Worm (Caenorhabditis elegans) whole organism, L3 larva: Measurements from ENCODE around the gene C44C10.7.

Source experiments
- R02D3.7 ChIP-seq: fragments of 150-350 bp; optimal IDR thresholded peaks from 2 replicates; lab custom pipeline; 2014; ENCODE audit warnings: missing biosample characterization, missing genetic modification characterization
- ZK546.5 ChIP-seq: sonication (generic microtip); optimal IDR thresholded peaks from 2 replicates; lab custom pipeline; 2017; ENCODE audit warnings: missing biosample characterization, missing genetic modification characterization
- aly-2 ChIP-seq: fragments of 150-350 bp; optimal IDR thresholded peaks from 2 replicates; lab custom pipeline; 2014; ENCODE audit warnings: missing biosample characterization, missing genetic modification characterization
- ama-1 ChIP-seq: fragments of 150-350 bp; optimal IDR thresholded peaks from 2 replicates; lab custom pipeline; 2018
- ceh-16 ChIP-seq: sonication (generic microtip); optimal IDR thresholded peaks from 2 replicates; lab custom pipeline; 2017; ENCODE audit warnings: missing biosample characterization, missing genetic modification characterization
- ceh-82 ChIP-seq: fragments of 150-350 bp; optimal IDR thresholded peaks from 2 replicates; lab custom pipeline; 2014; ENCODE audit warnings: missing biosample characterization, missing genetic modification characterization
- ceh-9 ChIP-seq: sonication (generic microtip); optimal IDR thresholded peaks from 2 replicates; lab custom pipeline; 2018; ENCODE audit warnings: missing biosample characterization, missing genetic modification characterization
- daf-12 ChIP-seq: fragments of 150-350 bp; optimal IDR thresholded peaks from 2 replicates; lab custom pipeline; 2014; ENCODE audit warnings: missing biosample characterization, missing genetic modification reagents, missing genetic modification characterization
- egl-27 ChIP-seq: sonication (generic microtip); optimal IDR thresholded peaks from 4 replicates; lab custom pipeline; 2017; ENCODE audit warnings: missing biosample characterization, missing genetic modification reagents, missing genetic modification characterization
- egl-5 ChIP-seq: fragments of 150-350 bp; optimal IDR thresholded peaks from 2 replicates; lab custom pipeline; 2017; ENCODE audit warnings: missing biosample characterization, missing genetic modification reagents, missing genetic modification characterization, inconsistent platforms
- elt-1 ChIP-seq: fragments of 150-350 bp; optimal IDR thresholded peaks from 2 replicates; lab custom pipeline; 2014; ENCODE audit warnings: missing biosample characterization, missing genetic modification characterization
- elt-2 ChIP-seq: sonication (generic microtip); optimal IDR thresholded peaks from 2 replicates; lab custom pipeline; 2016; ENCODE audit warnings: missing genetic modification reagents, mild to moderate bottlenecking, missing genetic modification characterization, missing compliant biosample characterization
- eor-1 ChIP-seq, 2 experiments: fragments of 150-350 bp; optimal IDR thresholded peaks; 2 replicates each; lab custom pipeline; 2014 to 2018; ENCODE audit warnings: missing biosample characterization in 2 of 2, missing genetic modification characterization in 2 of 2
- fkh-10 ChIP-seq: sonication (generic microtip); optimal IDR thresholded peaks from 2 replicates; lab custom pipeline; 2017; ENCODE audit warnings: missing biosample characterization, missing genetic modification reagents, missing genetic modification characterization
- fkh-2 ChIP-seq: fragments of 150-350 bp; optimal IDR thresholded peaks from 2 replicates; lab custom pipeline; 2014; ENCODE audit warnings: missing biosample characterization, missing genetic modification reagents, missing genetic modification characterization
- fos-1 ChIP-seq: fragments of 150-350 bp; optimal IDR thresholded peaks from 2 replicates; lab custom pipeline; 2014; ENCODE audit warnings: missing biosample characterization, missing genetic modification characterization
- jun-1 ChIP-seq: fragments of 150-350 bp; optimal IDR thresholded peaks from 2 replicates; lab custom pipeline; 2014; ENCODE audit warnings: missing biosample characterization, missing genetic modification reagents, missing genetic modification characterization
- lin-15B ChIP-seq: fragments of 150-350 bp; optimal IDR thresholded peaks from 2 replicates; lab custom pipeline; 2014; ENCODE audit warnings: missing biosample characterization, missing genetic modification characterization
- lin-39 ChIP-seq: fragments of 150-350 bp; optimal IDR thresholded peaks from 2 replicates; lab custom pipeline; 2018; ENCODE audit warnings: missing biosample characterization, missing genetic modification reagents, missing genetic modification characterization
- mdl-1 ChIP-seq: fragments of 150-350 bp; optimal IDR thresholded peaks from 2 replicates; lab custom pipeline; 2014; ENCODE audit warnings: missing biosample characterization, missing genetic modification characterization
- mml-1 ChIP-seq: fragments of 150-350 bp; sonication (generic microtip); optimal IDR thresholded peaks from 3 replicates; lab custom pipeline; 2014; ENCODE audit warnings: missing biosample characterization, missing genetic modification characterization
- nfya-1 ChIP-seq: sonication (generic microtip); optimal IDR thresholded peaks from 2 replicates; lab custom pipeline; 2017; ENCODE audit warnings: missing genetic modification characterization, mild to moderate bottlenecking, missing compliant biosample characterization, antibody characterized with exemption, moderate library complexity; ENCODE audit not compliant: insufficient read depth
- nhr-11 ChIP-seq: fragments of 150-350 bp; optimal IDR thresholded peaks from 2 replicates; lab custom pipeline; 2014; ENCODE audit warnings: missing biosample characterization, missing genetic modification characterization
- nhr-12 ChIP-seq: fragments of 150-350 bp; optimal IDR thresholded peaks from 2 replicates; lab custom pipeline; 2014; ENCODE audit warnings: missing biosample characterization, missing genetic modification characterization
- nhr-23 ChIP-seq: fragments of 150-350 bp; optimal IDR thresholded peaks from 2 replicates; lab custom pipeline; 2014; ENCODE audit warnings: missing biosample characterization, missing genetic modification reagents, missing genetic modification characterization
- nhr-237 ChIP-seq: fragments of 150-350 bp; optimal IDR thresholded peaks from 2 replicates; lab custom pipeline; 2014; ENCODE audit warnings: missing biosample characterization, missing genetic modification characterization
- nhr-25 ChIP-seq: sonication (generic microtip); optimal IDR thresholded peaks from 2 replicates; lab custom pipeline; 2017; ENCODE audit warnings: missing biosample characterization, missing genetic modification characterization
- nhr-28 ChIP-seq: fragments of 150-350 bp; optimal IDR thresholded peaks from 2 replicates; lab custom pipeline; 2014; ENCODE audit warnings: missing biosample characterization, missing genetic modification characterization
- nhr-43 ChIP-seq: sonication (generic microtip); optimal IDR thresholded peaks from 2 replicates; lab custom pipeline; 2016; ENCODE audit warnings: mild to moderate bottlenecking, missing genetic modification characterization, missing compliant biosample characterization; ENCODE audit not compliant: poor library complexity, severe bottlenecking
- nhr-67 ChIP-seq: fragments of 150-350 bp; optimal IDR thresholded peaks from 2 replicates; lab custom pipeline; 2014; ENCODE audit warnings: missing biosample characterization, missing genetic modification characterization
- nhr-76 ChIP-seq: fragments of 150-350 bp; sonication (generic microtip); optimal IDR thresholded peaks from 5 replicates; lab custom pipeline; 2014; ENCODE audit warnings: missing biosample characterization, missing genetic modification characterization
- nhr-77 ChIP-seq: fragments of 150-350 bp; optimal IDR thresholded peaks from 2 replicates; lab custom pipeline; 2014; ENCODE audit warnings: missing biosample characterization, missing genetic modification characterization
- pha-4 ChIP-seq: fragments of 150-350 bp; optimal IDR thresholded peaks from 2 replicates; lab custom pipeline; 2014; ENCODE audit warnings: missing biosample characterization, missing genetic modification reagents, missing genetic modification characterization
- pqm-1 ChIP-seq: fragments of 150-350 bp; optimal IDR thresholded peaks from 2 replicates; lab custom pipeline; 2017; ENCODE audit warnings: missing biosample characterization, missing genetic modification characterization, inconsistent platforms
- skn-1 ChIP-seq: fragments of 150-350 bp; optimal IDR thresholded peaks from 2 replicates; lab custom pipeline; 2014; ENCODE audit warnings: missing biosample characterization, missing genetic modification characterization
- snpc-4 ChIP-seq: fragments of 150-350 bp; optimal IDR thresholded peaks from 2 replicates; lab custom pipeline; 2014; ENCODE audit warnings: missing biosample characterization, missing genetic modification characterization
- tbx-2 ChIP-seq: sonication (generic microtip); optimal IDR thresholded peaks from 2 replicates; lab custom pipeline; 2016; ENCODE audit warnings: mild to moderate bottlenecking, missing genetic modification characterization, missing compliant biosample characterization
- unc-62 ChIP-seq: fragments of 150-350 bp; sonication (generic microtip); optimal IDR thresholded peaks from 4 replicates; lab custom pipeline; 2014; ENCODE audit warnings: missing biosample characterization, missing genetic modification reagents, missing genetic modification characterization
- zag-1 ChIP-seq: fragments of 150-350 bp; optimal IDR thresholded peaks from 2 replicates; lab custom pipeline; 2014; ENCODE audit warnings: missing biosample characterization, missing genetic modification characterization
- ztf-4 ChIP-seq: fragments of 150-350 bp; optimal IDR thresholded peaks from 2 replicates; lab custom pipeline; 2014; ENCODE audit warnings: missing biosample characterization, missing genetic modification characterization

C44C10.7 gene

DNA sequence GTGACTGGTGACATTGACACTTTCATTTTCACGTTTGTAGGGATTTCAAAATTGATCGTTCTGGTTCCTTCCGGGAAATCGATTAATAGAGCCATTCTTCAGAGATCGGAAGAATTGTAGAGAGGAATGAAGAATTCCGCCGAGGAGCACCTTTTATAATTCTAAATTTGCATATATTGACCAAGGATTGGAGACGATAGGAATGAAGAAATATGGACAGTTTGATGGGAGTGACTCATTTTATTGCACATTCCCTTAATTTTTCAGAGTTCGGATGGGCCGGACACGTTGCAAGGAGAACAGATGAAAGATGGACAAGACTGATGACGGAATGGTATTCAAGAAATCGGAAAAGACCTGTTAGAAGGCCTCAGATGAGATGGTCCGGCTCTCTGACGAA is 12.2 kb upstream of the C44C10.7 start, which contains the start of gene C44C10.15:
TSS of gene C44C10.15 (minus strand) at position 101 of the 400 bp plus-strand sequence.
- no peak for TF ChIP-seq ZK546.5

DNA sequence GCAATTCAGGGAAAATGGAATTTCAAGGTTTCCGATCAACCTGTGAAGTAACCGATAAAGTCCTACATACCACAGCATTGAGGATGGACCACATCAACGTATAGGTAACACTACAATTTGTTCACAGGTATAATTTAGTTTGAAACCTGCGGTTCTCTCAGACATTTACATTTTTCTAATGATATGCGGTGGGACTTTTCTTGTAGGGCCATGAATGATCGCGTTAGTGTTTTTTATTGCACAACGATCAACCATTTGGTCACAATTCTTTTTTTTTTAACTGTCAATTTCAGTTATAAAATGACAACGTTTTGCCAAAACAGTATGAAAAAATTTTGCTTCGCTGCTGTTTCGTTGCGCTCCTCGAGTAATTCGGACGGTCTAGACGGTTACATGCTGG is 8.6 kb upstream of the C44C10.7 start, which contains the start of gene C44C10.12:
TSS of gene C44C10.12 (plus strand) at position 301 of the 400 bp plus-strand sequence.
- TF ChIP-seq unc-62 (GFP tag; lab: Kevin White, UChicago) (no peak), nhr-28 (tag; lab: Kevin White, UChicago) (no peak), nfya-1 (no peak), nhr-11 (tag; lab: Kevin White, UChicago) (no peak), ceh-9 (no peak), nhr-237 (no peak), skn-1 (tag; lab: Kevin White, UChicago) (no peak), pqm-1 (tag; lab: Kevin White, UChicago) (no peak), daf-12 (tag; lab: Kevin White, UChicago) (no peak), elt-1 (tag; lab: Kevin White, UChicago) (no peak), mml-1 (no peak), ztf-4 (tag; lab: Kevin White, UChicago) (no peak), zag-1 (tag; lab: Kevin White, UChicago) (no peak)
- TF ChIP-seq, all 47 proteins: peak for 0

DNA sequence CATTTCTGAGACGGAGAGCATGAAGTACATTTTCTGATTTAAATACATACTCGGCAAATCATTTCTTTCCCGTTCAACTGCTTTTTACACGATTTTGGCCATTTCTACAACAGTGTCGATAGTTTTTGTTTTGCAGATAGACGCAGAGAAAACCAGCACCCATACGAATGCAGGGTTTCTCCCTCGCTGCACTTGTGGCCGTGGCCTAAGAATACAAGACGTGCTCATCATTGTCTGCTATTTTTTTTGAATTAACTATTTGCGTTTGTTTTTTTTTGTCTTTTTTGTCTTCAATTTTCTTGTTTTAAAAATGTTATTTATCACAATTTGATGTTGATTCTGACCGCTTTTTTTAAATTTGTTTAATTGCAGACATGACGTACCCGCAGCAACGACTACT is 5.0 kb upstream of the C44C10.7 start, which contains the start of gene smcl-1:
TSS of gene smcl-1 (plus strand) at position 373 of the 400 bp plus-strand sequence.
- TF ChIP-seq snpc-4 (tag; lab: Kevin White, UChicago) = peak; percentile 57
- TF ChIP-seq mdl-1 = no peak
- no peak for TF ChIP-seq fkh-2 (tag; lab: Kevin White, UChicago)
- no peak for TF ChIP-seq pqm-1 (tag; lab: Kevin White, UChicago)
- no peak for TF ChIP-seq fkh-10 (GFP tag; lab: Kevin White, UChicago)
- TF ChIP-seq jun-1 (tag; lab: Kevin White, UChicago) = no peak
- TF ChIP-seq unc-62 (GFP tag; lab: Kevin White, UChicago) = no peak
- no peak for TF ChIP-seq ama-1 (lab: Kevin White, UChicago)
- TF ChIP-seq pha-4 = peak; percentile 78
- peak; percentile 31 for TF ChIP-seq nhr-25 (tag; lab: Kevin White, UChicago)
- TF ChIP-seq lin-39 (tag; lab: Kevin White, UChicago) = no peak
- TF ChIP-seq nhr-12 (tag; lab: Kevin White, UChicago) = no peak
- no peak for TF ChIP-seq R02D3.7
- no peak for TF ChIP-seq tbx-2
- no peak for TF ChIP-seq eor-1 (tag; optimal IDR thresholded peaks at IDR 0.05; lab: Kevin White, UChicago)
- TF ChIP-seq daf-12 (tag; lab: Kevin White, UChicago) = no peak
- peak; percentile 28 for TF ChIP-seq elt-2 (tag; lab: Kevin White, UChicago)
- TF ChIP-seq lin-15B (tag; lab: Kevin White, UChicago) = peak; percentile 41
- no peak for TF ChIP-seq nhr-28 (tag; lab: Kevin White, UChicago)
- no peak for TF ChIP-seq fos-1 (tag; lab: Kevin White, UChicago)
- TF ChIP-seq egl-5 = peak; percentile 54
- no peak for TF ChIP-seq ceh-16 (tag; lab: Kevin White, UChicago)
- TF ChIP-seq ztf-4 (tag; lab: Kevin White, UChicago) = no peak
- peak; percentile 8 for TF ChIP-seq nhr-43
- TF ChIP-seq nhr-11 (tag; lab: Kevin White, UChicago) = no peak
- no peak for TF ChIP-seq egl-27 (tag; lab: Kevin White, UChicago)
- TF ChIP-seq aly-2 (tag; lab: Kevin White, UChicago) = no peak
- TF ChIP-seq nhr-77 (tag; lab: Kevin White, UChicago) = no peak
- TF ChIP-seq nhr-23 (tag; lab: Kevin White, UChicago) = no peak
- no peak for TF ChIP-seq zag-1 (tag; lab: Kevin White, UChicago)

DNA sequence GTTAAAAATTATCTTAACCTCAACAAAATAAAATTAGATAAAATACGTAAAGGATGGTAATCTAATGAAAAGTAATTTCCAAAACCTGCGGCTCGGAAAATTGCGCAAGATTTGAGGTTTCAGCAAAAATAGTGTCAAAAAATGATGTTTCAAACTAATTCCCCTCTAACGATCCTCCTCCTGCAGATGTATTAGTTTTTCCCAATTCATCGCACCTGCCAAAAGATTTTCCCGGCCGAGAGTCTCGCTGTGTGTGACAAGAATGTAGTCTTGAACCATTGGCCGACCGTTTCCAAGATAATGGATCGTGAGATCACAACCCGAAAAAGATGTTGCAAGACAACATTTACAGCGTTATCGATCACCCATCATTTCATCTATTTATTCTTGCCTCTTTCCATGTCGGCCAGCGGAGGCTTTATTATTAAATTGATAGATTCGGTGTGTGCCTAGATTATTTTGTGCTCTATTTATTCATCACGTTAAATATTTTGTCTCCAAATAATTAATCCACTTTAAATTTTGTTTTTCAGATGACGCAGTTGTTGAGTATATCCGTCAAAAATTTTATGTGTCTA is 2.0 kb upstream of the C44C10.7 start, which contains the start of the genes C44C10.10 and C44C10.5:
TSS of gene C44C10.10 (plus strand) at position 301 of the 578 bp plus-strand sequence.
TSS of gene C44C10.5 (plus strand) at position 528 of the 578 bp plus-strand sequence.
- TF ChIP-seq ceh-9 = no peak
- TF ChIP-seq nhr-67 (tag; lab: Kevin White, UChicago) = no peak
- TF ChIP-seq fkh-10 (GFP tag; lab: Kevin White, UChicago) = no peak
- no peak for TF ChIP-seq tbx-2
- TF ChIP-seq mdl-1 = no peak
- no peak for TF ChIP-seq nhr-43
- no peak for TF ChIP-seq ztf-4 (tag; lab: Kevin White, UChicago)
- TF ChIP-seq pqm-1 (tag; lab: Kevin White, UChicago) = no peak
- TF ChIP-seq elt-1 (tag; lab: Kevin White, UChicago) = no peak
- TF ChIP-seq R02D3.7 = no peak
- no peak for TF ChIP-seq unc-62 (GFP tag; lab: Kevin White, UChicago)
- no peak for TF ChIP-seq ZK546.5
- TF ChIP-seq jun-1 (tag; lab: Kevin White, UChicago) = no peak
- TF ChIP-seq nhr-23 (tag; lab: Kevin White, UChicago) = no peak
- no peak for TF ChIP-seq nhr-76 (tag; lab: Kevin White, UChicago)
- TF ChIP-seq ceh-82 (tag; lab: Kevin White, UChicago) = no peak
